Fruit fly (Drosophila melanogaster) whole organism, embryonic: Measurements from ENCODE around the gene aralar1.

ENCODE experiments used
- ATbp ChIP-seq: fragments of 200-800 bp; sonication (Bioruptor generic); optimal IDR thresholded peaks from 2 replicates; lab custom pipeline; 2017; ENCODE audit warnings: missing biosample characterization, mild to moderate bottlenecking, missing genetic modification characterization, missing genetic modification reagents
- Aef1 ChIP-seq: fragments of 200-800 bp; sonication (Bioruptor generic); IDR thresholded peaks from 3 replicates; pipeline ENCODE4 v1.3.6; 2022; ENCODE audit warnings: missing biosample characterization, missing genetic modification characterization
- B-H1 ChIP-seq: fragments of 200-800 bp; sonication (Bioruptor generic); IDR thresholded peaks from 3 replicates; pipeline ENCODE4 v1.3.6; 2022; ENCODE audit warnings: missing biosample characterization, missing genetic modification characterization
- Bgb ChIP-seq: fragments of 200-800 bp; sonication (Bioruptor generic); IDR thresholded peaks from 2 replicates; pipeline ENCODE4 v1.3.6; 2022; ENCODE audit warnings: missing biosample characterization, missing genetic modification characterization; ENCODE audit not compliant: partially characterized antibody
- CG10366 ChIP-seq: fragments of 200-800 bp; sonication (Bioruptor generic); IDR thresholded peaks from 2 replicates; pipeline ENCODE4 v1.3.6; 2022; ENCODE audit warnings: missing biosample characterization, missing genetic modification characterization
- CG10543 ChIP-seq: fragments of 200-800 bp; sonication (Bioruptor generic); optimal IDR thresholded peaks from 3 replicates; lab custom pipeline; 2017; ENCODE audit warnings: missing biosample characterization, mild to moderate bottlenecking, missing genetic modification characterization, moderate library complexity
- CG11085 ChIP-seq: fragments of 200-800 bp; sonication (Bioruptor generic); IDR thresholded peaks from 2 replicates; pipeline ENCODE4 v1.3.6; 2022; ENCODE audit warnings: missing biosample characterization, missing genetic modification characterization
- CG11398 ChIP-seq: fragments of 200-800 bp; sonication (Bioruptor generic); optimal IDR thresholded peaks from 2 replicates; lab custom pipeline; 2016; ENCODE audit warnings: missing biosample characterization, missing genetic modification characterization
- CG12942 ChIP-seq: fragments of 200-800 bp; sonication (Bioruptor generic); optimal IDR thresholded peaks from 3 replicates; lab custom pipeline; 2016; ENCODE audit warnings: missing biosample characterization, missing genetic modification characterization
- CG14014 ChIP-seq: fragments of 200-800 bp; sonication (Bioruptor generic); IDR thresholded peaks from 2 replicates; pipeline ENCODE4 v1.3.6; 2022; ENCODE audit warnings: missing biosample characterization, missing genetic modification characterization
- CG15514 ChIP-seq: fragments of 200-800 bp; sonication (Bioruptor generic); optimal IDR thresholded peaks from 3 replicates; lab custom pipeline; 2017; ENCODE audit warnings: missing biosample characterization, missing genetic modification characterization, mild to moderate bottlenecking, moderate library complexity, missing genetic modification reagents
- CG15601 ChIP-seq: fragments of 200-800 bp; sonication (Bioruptor generic); optimal IDR thresholded peaks from 3 replicates; lab custom pipeline; 2019; ENCODE audit warnings: missing biosample characterization, mild to moderate bottlenecking, missing genetic modification characterization, moderate library complexity
- CG1602 ChIP-seq: fragments of 200-800 bp; sonication (Bioruptor generic); optimal IDR thresholded peaks from 3 replicates; lab custom pipeline; 2016; ENCODE audit warnings: missing biosample characterization, missing genetic modification characterization
- CG16863 ChIP-seq: fragments of 200-800 bp; sonication (Bioruptor generic); optimal IDR thresholded peaks from 3 replicates; lab custom pipeline; 2016; ENCODE audit warnings: missing biosample characterization, missing genetic modification characterization
- CG17361 ChIP-seq: fragments of 200-800 bp; sonication (Bioruptor generic); IDR thresholded peaks from 3 replicates; pipeline ENCODE4 v1.3.6; 2022; ENCODE audit warnings: missing biosample characterization, missing genetic modification characterization
- CG18011 ChIP-seq: fragments of 200-800 bp; sonication (Bioruptor generic); optimal IDR thresholded peaks from 2 replicates; lab custom pipeline; 2017; ENCODE audit warnings: missing biosample characterization, missing genetic modification characterization, mild to moderate bottlenecking, moderate library complexity, missing genotype
- CG2199 ChIP-seq: fragments of 200-800 bp; sonication (Bioruptor generic); IDR thresholded peaks from 3 replicates; pipeline ENCODE4 v1.3.6; 2022; ENCODE audit warnings: missing biosample characterization, missing genetic modification characterization
- CG31224 ChIP-seq: fragments of 200-800 bp; sonication (Bioruptor generic); IDR thresholded peaks from 2 replicates; pipeline ENCODE4 v1.3.6; 2022; ENCODE audit warnings: missing biosample characterization, missing genetic modification characterization
- CG3281 ChIP-seq: fragments of 200-800 bp; sonication (Bioruptor generic); optimal IDR thresholded peaks from 3 replicates; lab custom pipeline; 2017; ENCODE audit warnings: missing biosample characterization, mild to moderate bottlenecking, missing genetic modification characterization
- CG33557 ChIP-seq: fragments of 200-800 bp; sonication (Bioruptor generic); optimal IDR thresholded peaks from 2 replicates; lab custom pipeline; 2019; ENCODE audit warnings: missing biosample characterization, mild to moderate bottlenecking, missing genetic modification characterization, moderate library complexity
- CG4360 ChIP-seq: fragments of 200-800 bp; sonication (Bioruptor generic); IDR thresholded peaks from 2 replicates; pipeline ENCODE4 v1.3.6; 2022; ENCODE audit warnings: missing biosample characterization, missing genetic modification characterization
- CG5953 ChIP-seq: fragments of 200-800 bp; sonication (Bioruptor generic); IDR thresholded peaks from 2 replicates; pipeline ENCODE4 v1.3.6; 2022; ENCODE audit warnings: missing biosample characterization, missing genetic modification characterization
- CG6813 ChIP-seq: fragments of 200-800 bp; sonication (Bioruptor generic); optimal IDR thresholded peaks from 2 replicates; lab custom pipeline; 2017; ENCODE audit warnings: missing biosample characterization, missing genetic modification characterization, mild to moderate bottlenecking, moderate library complexity, missing genetic modification reagents
- CG7786 ChIP-seq: fragments of 200-800 bp; sonication (Bioruptor generic); optimal IDR thresholded peaks from 2 replicates; lab custom pipeline; 2016; ENCODE audit warnings: missing biosample characterization, missing genetic modification characterization
- CG8290 ChIP-seq, 3 experiments: fragments of 200-800 bp; sonication (Bioruptor generic); optimal IDR thresholded peaks; 2 replicates each; lab custom pipeline; 2016 to 2019; ENCODE audit warnings: missing biosample characterization in 3 of 3, missing genetic modification characterization in 3 of 3, mild to moderate bottlenecking in 2 of 3, moderate library complexity in 1 of 3
- CG8765 ChIP-seq: fragments of 200-800 bp; sonication (Bioruptor generic); IDR thresholded peaks from 2 replicates; pipeline ENCODE4 v1.3.6; 2022; ENCODE audit warnings: missing biosample characterization, missing genetic modification characterization
- CG8924 ChIP-seq: fragments of 200-800 bp; optimal IDR thresholded peaks from 3 replicates; lab custom pipeline; 2019; ENCODE audit warnings: missing biosample characterization, mild to moderate bottlenecking, missing genetic modification characterization, moderate library complexity
- HLH4C ChIP-seq: fragments of 200-800 bp; sonication (Bioruptor generic); IDR thresholded peaks from 3 replicates; pipeline ENCODE4 v1.3.6; 2022; ENCODE audit warnings: missing biosample characterization, missing genetic modification characterization; ENCODE audit not compliant: partially characterized antibody
- Lpt ChIP-seq: fragments of >200 bp; optimal IDR thresholded peaks from 2 replicates; lab custom pipeline; 2018; ENCODE audit warnings: missing biosample characterization, missing genetic modification characterization
- Pdp1 ChIP-seq, 2 experiments: fragments of 200-800 bp; sonication (Bioruptor generic); optimal IDR thresholded peaks; 3 replicates each; lab custom pipeline; 2016; ENCODE audit warnings: missing biosample characterization in 2 of 2, missing genetic modification characterization in 2 of 2, mild to moderate bottlenecking in 1 of 2, moderate library complexity in 1 of 2
- Ptx1 ChIP-seq: fragments of 200-800 bp; sonication (Bioruptor generic); IDR thresholded peaks from 2 replicates; pipeline ENCODE4 v1.3.6; 2022; ENCODE audit warnings: missing biosample characterization, missing genetic modification characterization
- Scr ChIP-seq: fragments of 200-800 bp; sonication (Bioruptor generic); IDR thresholded peaks from 2 replicates; pipeline ENCODE4 v1.3.6; 2022; ENCODE audit warnings: missing biosample characterization, missing genetic modification characterization; ENCODE audit not compliant: partially characterized antibody
- Trl ChIP-seq, 3 experiments: fragments of >200 bp in 2 of 3; fragments of 200-800 bp in 1 of 3; sonication (Bioruptor generic) in 1 of 3; optimal IDR thresholded peaks; 2 replicates in 1 of 3; 3 replicates in 2 of 3; lab custom pipeline; 2016 to 2017; ENCODE audit warnings: missing biosample characterization in 1 of 3, missing genetic modification characterization in 1 of 3
- ara ChIP-seq: fragments of 200-800 bp; sonication (Bioruptor generic); IDR thresholded peaks from 2 replicates; pipeline ENCODE4 v1.3.6; 2022; ENCODE audit warnings: missing biosample characterization, missing genetic modification characterization
- bab2 ChIP-seq: fragments of 200-800 bp; sonication (Bioruptor generic); optimal IDR thresholded peaks from 2 replicates; lab custom pipeline; 2016; ENCODE audit warnings: missing biosample characterization, missing genetic modification characterization
- dysf ChIP-seq: fragments of 200-800 bp; sonication (Bioruptor generic); IDR thresholded peaks from 3 replicates; pipeline ENCODE4 v1.3.6; 2022; ENCODE audit warnings: missing biosample characterization, missing genetic modification characterization
- exex ChIP-seq: fragments of 200-800 bp; sonication (Bioruptor generic); optimal IDR thresholded peaks from 4 replicates; lab custom pipeline; 2018; ENCODE audit warnings: missing biosample characterization, mild to moderate bottlenecking, missing genetic modification characterization, moderate library complexity
- fu2 ChIP-seq: fragments of 200-800 bp; sonication (Bioruptor generic); optimal IDR thresholded peaks from 2 replicates; lab custom pipeline; 2016; ENCODE audit warnings: missing biosample characterization, missing genetic modification characterization
- gce ChIP-seq: fragments of 200-800 bp; sonication (Bioruptor generic); IDR thresholded peaks from 3 replicates; pipeline ENCODE4 v1.3.6; 2022; ENCODE audit warnings: missing biosample characterization, missing genetic modification characterization
- gro ChIP-seq: fragments of 200-800 bp; sonication (Bioruptor generic); optimal IDR thresholded peaks from 2 replicates; lab custom pipeline; 2016; ENCODE audit warnings: missing biosample characterization, missing genetic modification characterization
- jing ChIP-seq: fragments of 200-800 bp; sonication (Bioruptor generic); optimal IDR thresholded peaks from 2 replicates; lab custom pipeline; 2018; ENCODE audit warnings: missing biosample characterization, mild to moderate bottlenecking, missing genetic modification characterization
- lbe ChIP-seq: fragments of 200-800 bp; sonication (Bioruptor generic); optimal IDR thresholded peaks from 2 replicates; lab custom pipeline; 2016; ENCODE audit warnings: missing biosample characterization, mild to moderate bottlenecking, missing genetic modification characterization
- nom ChIP-seq: fragments of 200-800 bp; sonication (Bioruptor generic); optimal IDR thresholded peaks from 2 replicates; lab custom pipeline; 2017; ENCODE audit warnings: missing biosample characterization, missing genetic modification characterization, mild to moderate bottlenecking, moderate library complexity, missing genetic modification reagents
- pho ChIP-seq: fragments of 200-800 bp; sonication (Bioruptor generic); optimal IDR thresholded peaks from 2 replicates; lab custom pipeline; 2016; ENCODE audit warnings: missing biosample characterization, missing genetic modification characterization
- ranshi ChIP-seq: fragments of 200-800 bp; sonication (Bioruptor generic); IDR thresholded peaks from 2 replicates; pipeline ENCODE4 v1.3.6; 2022; ENCODE audit warnings: missing biosample characterization, missing genetic modification characterization
- run ChIP-seq: fragments of 200-800 bp; sonication (Bioruptor generic); optimal IDR thresholded peaks from 3 replicates; lab custom pipeline; 2018; ENCODE audit warnings: missing biosample characterization, mild to moderate bottlenecking, missing genetic modification characterization
- sens ChIP-seq: fragments of 200-800 bp; sonication (Bioruptor generic); peaks from one replicate; lab custom pipeline; 2016; ENCODE audit warnings: missing biosample characterization, missing genetic modification characterization
- sqz ChIP-seq: fragments of 200-800 bp; sonication (Bioruptor generic); optimal IDR thresholded peaks from 3 replicates; lab custom pipeline; 2018; ENCODE audit warnings: missing biosample characterization, mild to moderate bottlenecking, missing genetic modification characterization
- ttk ChIP-seq: fragments of 200-800 bp; sonication (Bioruptor generic); IDR thresholded peaks from 2 replicates; pipeline ENCODE4 v2.1.2; 2022; ENCODE audit warnings: missing biosample characterization, missing genetic modification characterization
- vfl ChIP-seq: fragments of 200-800 bp; sonication (Bioruptor generic); optimal IDR thresholded peaks from 2 replicates; lab custom pipeline; 2016; ENCODE audit warnings: missing biosample characterization, missing genetic modification characterization
- yki ChIP-seq: fragments of >200 bp; optimal IDR thresholded peaks from 3 replicates; lab custom pipeline; 2018

The aralar1 gene

DNA sequence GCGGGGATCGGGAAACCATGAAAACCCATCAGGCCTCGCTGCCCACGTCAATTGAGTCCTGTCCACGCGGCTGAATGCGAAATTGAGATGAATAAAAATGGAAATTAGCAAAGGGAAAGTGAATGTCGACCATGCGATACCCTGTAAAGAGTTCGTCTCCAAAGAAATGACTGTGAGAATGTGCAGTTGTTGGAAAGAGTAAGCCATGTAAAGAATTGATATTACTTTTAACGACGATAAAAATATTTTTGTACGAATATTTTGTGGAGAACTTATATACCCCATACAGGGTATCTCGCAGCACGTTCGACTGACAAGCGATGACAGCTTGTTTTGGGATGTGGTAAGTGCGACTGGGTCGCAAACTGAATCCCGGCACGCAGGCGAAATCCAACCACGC lies 45.5 kb upstream of the aralar1 start (continued):
- TF ChIP-seq ATbp (no peak), bab2 (GFP tag; lab: Kevin White, UChicago) (peak; percentile 39), CG3281 (no peak), gro (GFP tag; lab: Kevin White, UChicago) (no peak), CG33557 (no peak), sqz (GFP tag; lab: Kevin White, UChicago) (no peak), pho (GFP tag; lab: Kevin White, UChicago) (no peak), CG15514 (no peak), CG10366 (GFP tag; lab: Robert Waterston, UW) (peak; percentile 46), CG7786 (GFP tag; lab: Kevin White, UChicago) (peak; percentile 26), sens (GFP tag; lab: Kevin White, UChicago) (peak; percentile 88), Pdp1 (GFP tag; optimal IDR thresholded peaks at IDR 0.05; lab: Kevin White, UChicago) (peak in 1 of 2 experiments; percentile 31), fu2 (GFP tag; lab: Kevin White, UChicago) (no peak), CG14014 (no peak), Scr (GFP tag; lab: Robert Waterston, UW) (no peak), exex (tag; lab: Kevin White, UChicago) (no peak), ara (GFP tag; lab: Robert Waterston, UW) (peak; percentile 57), CG4360 (no peak), Lpt (GFP tag; lab: Kevin White, UChicago) (no peak), CG12942 (GFP tag; lab: Kevin White, UChicago) (no peak), CG10543 (GFP tag; lab: Kevin White, UChicago) (no peak), gce (0 out of 3 replicates have a peak, but pooled peaks have one; percentile 6), yki (no peak), Aef1 (GFP tag; lab: Robert Waterston, UW) (no peak), CG15601 (tag; lab: Kevin White, UChicago) (no peak), dysf (GFP tag; lab: Robert Waterston, UW) (peak; percentile 57; the same call in 2 of the 3 replicates), HLH4C (no peak), CG11398 (GFP tag; lab: Kevin White, UChicago) (no peak), CG5953 (no peak), CG8290 (GFP tag; optimal IDR thresholded peaks at IDR 0.05; lab: Kevin White, UChicago) (no peak), CG8290 (tag; optimal IDR thresholded peaks at IDR 0.05; lab: Kevin White, UChicago) (no peak), CG8765 (peak; percentile 38; the same call in 1 of the 2 replicates), lbe (GFP tag; lab: Kevin White, UChicago) (no peak), CG17361 (GFP tag; lab: Robert Waterston, UW) (no peak), Ptx1 (GFP tag; lab: Robert Waterston, UW) (peak; percentile 55; the same call in 1 of the 2 replicates), ranshi (no peak), ttk (peak; percentile 32; the same call in 1 of the 2 replicates), jing (peak; percentile 21), Bgb (GFP tag; lab: Robert Waterston, UW) (no peak), CG6813 (GFP tag; lab: Kevin White, UChicago) (no peak), CG1602 (no peak), CG11085 (GFP tag; lab: Robert Waterston, UW) (no peak), B-H1 (GFP tag; lab: Robert Waterston, UW) (no peak), CG18011 (GFP tag; lab: Kevin White, UChicago) (no peak), CG8924 (no peak), CG16863 (GFP tag; lab: Kevin White, UChicago) (peak; percentile 16), CG2199 (no peak), vfl (GFP tag; lab: Kevin White, UChicago) (no peak), CG31224 (GFP tag; lab: Robert Waterston, UW) (0 out of 2 replicates have a peak, but pooled peaks have one; percentile 24), run (tag; lab: Kevin White, UChicago) (no peak), Trl (optimal IDR thresholded peaks at IDR 0.05; lab: Kevin White, UChicago) (no peak), Trl (GFP tag; optimal IDR thresholded peaks at IDR 0.05; lab: Kevin White, UChicago) (peak; percentile 26), nom (no peak)
